Worm (Caenorhabditis elegans) whole organism, young adult: Measurements from ENCODE around the gene F11D5.1.

Experiments used
- C06A6.2 ChIP-seq: fragments of 200-800 bp; sonication (Bioruptor generic); conservative IDR thresholded peaks from 2 replicates; pipeline ENCODE4 v1.3.6; 2022; ENCODE audit warnings: missing genetic modification characterization, missing compliant biosample characterization
- F37B4.10 ChIP-seq: fragments of 200-800 bp; sonication (Bioruptor generic); IDR thresholded peaks from 2 replicates; pipeline ENCODE4 v1.3.6; 2022; ENCODE audit warnings: missing genetic modification characterization, missing compliant biosample characterization
- T07F8.4 ChIP-seq: sonication (generic microtip); optimal IDR thresholded peaks from 2 replicates; lab custom pipeline; 2016; ENCODE audit warnings: mild to moderate bottlenecking, missing genetic modification characterization, moderate library complexity, missing compliant biosample characterization
- T26A5.8 ChIP-seq: sonication (generic microtip); optimal IDR thresholded peaks from 2 replicates; lab custom pipeline; 2016; ENCODE audit warnings: missing genetic modification characterization, missing compliant biosample characterization
- bed-1 ChIP-seq: fragments of 200-800 bp; sonication (Bioruptor generic); IDR thresholded peaks from 2 replicates; pipeline ENCODE4 v1.3.6; 2022; ENCODE audit warnings: missing genetic modification reagents, missing genetic modification characterization, missing compliant biosample characterization
- ceh-79 ChIP-seq: sonication (generic microtip); optimal IDR thresholded peaks from 2 replicates; lab custom pipeline; 2017; ENCODE audit warnings: mild to moderate bottlenecking, missing genetic modification characterization, missing compliant biosample characterization

- TF ChIP-seq ceh-79 (no peak), bed-1 (GFP tag; lab: Robert Waterston, UW) (no peak), T07F8.4 (tag; lab: Kevin White, UChicago) (no peak), F37B4.10 (GFP tag; lab: Robert Waterston, UW) (no peak), C06A6.2 (GFP tag; lab: Robert Waterston, UW) (no peak), T26A5.8 (tag; lab: Kevin White, UChicago) (no peak)
Observed at ce11 chrX:3300582-3300981, 32.3 kb upstream of the F11D5.1 start.
